Fruit fly (Drosophila melanogaster): ENCODE results near the gene inaE.

- TF ChIP-seq lz (GFP tag; optimal IDR thresholded peaks at IDR 0.05) = no peak
- no peak for TF ChIP-seq cyc (GFP tag; optimal IDR thresholded peaks at IDR 0.05)
- no peak for TF ChIP-seq Ets21C (GFP tag; optimal IDR thresholded peaks at IDR 0.05)
Measured at dm6 chrX:13770768-13771167, 12.7 kb upstream of the inaE start.
